Worm (Caenorhabditis elegans) whole organism, young adult: Measurements from ENCODE around the gene ocr-4.

Source experiments
- F49E8.2 ChIP-seq: sonication (generic microtip); optimal IDR thresholded peaks from 3 replicates; lab custom pipeline; 2017; ENCODE audit warnings: missing genetic modification characterization, mild to moderate bottlenecking, missing compliant biosample characterization, antibody characterized with exemption, moderate library complexity; ENCODE audit not compliant: insufficient read depth
- Y56A3A.18 ChIP-seq: fragments of 200-800 bp; sonication (Bioruptor generic); IDR thresholded peaks from 2 replicates; pipeline ENCODE4 v1.3.6; 2022; ENCODE audit warnings: missing genetic modification reagents, missing genetic modification characterization, missing compliant biosample characterization
- Y95B8A.8 ChIP-seq: fragments of 200-800 bp; sonication (Bioruptor generic); IDR thresholded peaks from 2 replicates; pipeline ENCODE4 v1.3.6; 2022; ENCODE audit warnings: missing genetic modification reagents, missing genetic modification characterization, missing compliant biosample characterization
- ama-1 ChIP-seq, 3 experiments: fragments of 150-350 bp in 1 of 3; sonication (generic microtip) in 2 of 3; optimal IDR thresholded peaks; 2 replicates each; lab custom pipeline; 2014 to 2018; ENCODE audit warnings: missing biosample characterization in 2 of 3, missing genetic modification characterization in 2 of 3, missing genetic modification reagents in 2 of 3
- attf-6 ChIP-seq: fragments of 200-800 bp; sonication (Bioruptor generic); IDR thresholded peaks from 2 replicates; pipeline ENCODE4 v1.3.6; 2022; ENCODE audit warnings: missing genetic modification reagents, missing genetic modification characterization, missing compliant biosample characterization
- cebp-2 ChIP-seq: fragments of 200-800 bp; sonication (Bioruptor generic); IDR thresholded peaks from 2 replicates; pipeline ENCODE4 v1.3.6; 2022; ENCODE audit warnings: missing genetic modification characterization, missing compliant biosample characterization
- efl-1 ChIP-seq: fragments of 150-350 bp; optimal IDR thresholded peaks from 2 replicates; lab custom pipeline; 2014; ENCODE audit warnings: missing biosample characterization, missing genetic modification reagents, missing genetic modification characterization
- egrh-3 ChIP-seq: fragments of 200-800 bp; sonication (Bioruptor generic); IDR thresholded peaks from 2 replicates; pipeline ENCODE4 v1.3.6; 2022; ENCODE audit warnings: missing genetic modification reagents, missing genetic modification characterization, missing compliant biosample characterization
- snpc-4 ChIP-seq, 5 experiments: fragments of 150-350 bp in 1 of 5; sonication (generic microtip) in 4 of 5; optimal IDR thresholded peaks; 2 replicates each; lab custom pipeline; 2014 to 2018; ENCODE audit warnings: missing genetic modification characterization in 5 of 5, missing biosample characterization in 3 of 5, antibody characterized with exemption in 2 of 5, mild to moderate bottlenecking in 2 of 5, missing compliant biosample characterization in 2 of 5, missing genotype in 2 of 5, moderate library complexity in 2 of 5, missing genetic modification reagents in 1 of 5
- tbp1 ChIP-seq: fragments of 200-800 bp; sonication (Bioruptor generic); optimal IDR thresholded peaks from 2 replicates; lab custom pipeline; 2018; ENCODE audit warnings: mild to moderate bottlenecking, missing genetic modification characterization, missing compliant biosample characterization

DNA sequence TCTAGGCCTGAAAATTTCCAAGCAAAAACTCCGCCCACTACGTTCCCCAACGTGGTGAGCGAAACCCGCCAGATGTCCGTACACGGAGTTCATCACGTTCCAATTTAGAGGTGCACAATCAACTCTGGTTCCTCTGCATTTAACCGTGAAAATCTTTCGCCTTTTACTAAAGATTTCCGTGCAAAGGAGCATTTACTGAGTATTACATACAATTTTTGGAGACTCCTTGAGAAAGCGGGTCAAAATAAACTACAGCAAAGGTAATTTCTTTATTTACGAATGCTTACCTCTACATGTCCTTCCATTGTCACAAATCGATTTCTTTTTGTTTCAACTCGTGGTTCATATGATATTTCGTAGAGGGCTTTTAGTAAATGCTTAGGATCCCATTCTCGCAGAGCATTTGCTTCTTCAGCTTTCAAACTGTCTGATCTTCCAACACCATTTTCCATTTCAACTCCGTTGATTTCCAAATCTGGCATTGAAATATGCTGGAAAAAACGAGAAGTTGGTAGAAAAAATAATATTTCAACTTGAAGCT lies 15.9 kb downstream of the ocr-4 start, which contains the start of gene F42C5.9:
- 0 out of 2 replicates have a peak, but pooled peaks have one; percentile 49 for TF ChIP-seq Y56A3A.18
- TF ChIP-seq ama-1 (optimal IDR thresholded peaks at IDR 0.05; lab: Kevin White, UChicago) = no peak
- TF ChIP-seq ama-1 (GFP tag; optimal IDR thresholded peaks at IDR 0.05; lab: Kevin White, UChicago) = no peak
- TF ChIP-seq tbp1 (GFP tag; lab: Kevin White, UChicago) = peak; percentile 78
- peak; percentile 83 for TF ChIP-seq attf-6 (GFP tag; lab: Robert Waterston, UW)
- no peak for TF ChIP-seq Y95B8A.8
- peak; percentile 35 for TF ChIP-seq efl-1 (GFP tag; lab: Kevin White, UChicago)
- peak; percentile 96 for TF ChIP-seq snpc-4 (GFP tag; optimal IDR thresholded peaks at IDR 0.05; lab: Kevin White, UChicago)
- TF ChIP-seq snpc-4 (tag; optimal IDR thresholded peaks at IDR 0.05; lab: Kevin White, UChicago) = peak; percentile 96 to 98 (median 98)
- TF ChIP-seq egrh-3 = no peak
- peak; percentile 89 for TF ChIP-seq F49E8.2 (tag; lab: Kevin White, UChicago)
- no peak for TF ChIP-seq cebp-2 (GFP tag; lab: Robert Waterston, UW)
